Worm (Caenorhabditis elegans) whole organism, L1 larva: ENCODE results near the gene C08A9.10.

Experiments used
- ama-1 ChIP-seq: fragments of 150-350 bp; optimal IDR thresholded peaks from 2 replicates; lab custom pipeline; 2014
- elt-2 ChIP-seq: sonication (generic microtip); optimal IDR thresholded peaks from 2 replicates; lab custom pipeline; 2016; ENCODE audit warnings: missing genetic modification characterization, mild to moderate bottlenecking, inconsistent platforms, missing compliant biosample characterization, missing genetic modification reagents
- fos-1 ChIP-seq: fragments of 150-350 bp; optimal IDR thresholded peaks from 2 replicates; lab custom pipeline; 2014; ENCODE audit warnings: missing biosample characterization, missing genetic modification characterization
- hlh-17 ChIP-seq: fragments of 200-800 bp; sonication (Bioruptor generic); optimal IDR thresholded peaks from 2 replicates; lab custom pipeline; 2018; ENCODE audit warnings: missing genetic modification characterization, mild to moderate bottlenecking, missing compliant biosample characterization, moderate library complexity, borderline replicate concordance
- lin-15B ChIP-seq: fragments of 150-350 bp; sonication (generic microtip); optimal IDR thresholded peaks from 3 replicates; lab custom pipeline; 2014; ENCODE audit warnings: missing biosample characterization, missing genetic modification characterization
- lin-35 ChIP-seq, 2 experiments: fragments of 150-350 bp; optimal IDR thresholded peaks; 2 replicates each; lab custom pipeline; 2014; ENCODE audit warnings: missing biosample characterization in 2 of 2, missing genetic modification characterization in 2 of 2, missing genetic modification reagents in 2 of 2
- mep-1 ChIP-seq: fragments of 150-350 bp; optimal IDR thresholded peaks from 2 replicates; lab custom pipeline; 2014; ENCODE audit warnings: missing biosample characterization, missing genetic modification characterization
- nhr-12 ChIP-seq: sonication (generic microtip); optimal IDR thresholded peaks from 2 replicates; lab custom pipeline; 2017; ENCODE audit warnings: missing biosample characterization, missing genetic modification characterization
- nhr-237 ChIP-seq: fragments of 150-350 bp; optimal IDR thresholded peaks from 2 replicates; lab custom pipeline; 2014; ENCODE audit warnings: missing biosample characterization, missing genetic modification characterization
- nhr-90 ChIP-seq: sonication (generic microtip); optimal IDR thresholded peaks from 2 replicates; lab custom pipeline; 2016; ENCODE audit warnings: mild to moderate bottlenecking, missing genetic modification characterization, missing compliant biosample characterization; ENCODE audit not compliant: poor library complexity
- rnt-1 ChIP-seq: sonication (generic microtip); optimal IDR thresholded peaks from 2 replicates; lab custom pipeline; 2016; ENCODE audit warnings: mild to moderate bottlenecking, missing genetic modification characterization, moderate library complexity, missing compliant biosample characterization
- tbx-2 ChIP-seq: sonication (generic microtip); optimal IDR thresholded peaks from 2 replicates; lab custom pipeline; 2016; ENCODE audit warnings: missing genetic modification characterization, missing compliant biosample characterization
- unc-86 ChIP-seq: sonication (generic microtip); optimal IDR thresholded peaks from 2 replicates; lab custom pipeline; 2016; ENCODE audit warnings: missing genetic modification characterization, missing compliant biosample characterization

DNA sequence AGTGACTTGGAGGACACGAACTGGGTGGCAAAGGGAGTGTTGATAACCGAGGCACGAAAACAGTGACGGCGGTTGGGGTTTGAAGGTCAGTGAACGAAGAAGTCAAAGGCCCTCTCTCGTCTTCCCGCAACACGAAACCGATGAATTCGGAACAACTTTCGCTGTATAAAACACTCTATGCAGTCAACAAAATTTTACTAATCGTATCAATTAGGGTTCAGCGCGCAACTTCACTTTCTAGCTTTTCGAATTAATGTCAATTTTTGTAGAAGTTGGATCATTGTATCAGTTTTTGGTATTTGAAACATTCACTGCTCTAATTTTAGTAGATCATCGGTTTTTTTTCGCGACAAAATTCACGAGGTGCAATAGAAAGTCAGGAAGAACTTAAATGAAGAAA is 42.4 kb upstream of the C08A9.10 start:
- TF ChIP-seq lin-15B (tag; lab: Kevin White, UChicago) (no peak), lin-35 (GFP tag; optimal IDR thresholded peaks at IDR 0.05; lab: Kevin White, UChicago) (no peak), elt-2 (tag; lab: Kevin White, UChicago) (no peak), fos-1 (tag; lab: Kevin White, UChicago) (no peak), tbx-2 (no peak), hlh-17 (GFP tag; lab: Kevin White, UChicago) (no peak), nhr-90 (tag; lab: Kevin White, UChicago) (no peak), unc-86 (tag; lab: Kevin White, UChicago) (no peak), nhr-12 (tag; lab: Kevin White, UChicago) (no peak), ama-1 (lab: Kevin White, UChicago) (no peak), mep-1 (no peak), rnt-1 (tag; lab: Kevin White, UChicago) (no peak), nhr-237 (no peak)
